Fruit fly (Drosophila melanogaster) whole organism, prepupa: ENCODE data around the gene CG15880.

Source experiments
- CG11902 ChIP-seq: fragments of 200-800 bp; sonication (Bioruptor generic); optimal IDR thresholded peaks from 3 replicates; lab custom pipeline; 2016; ENCODE audit warnings: missing biosample characterization, missing genetic modification characterization
- CG8119 ChIP-seq: fragments of 200-800 bp; sonication (Bioruptor generic); IDR thresholded peaks from 3 replicates; pipeline ENCODE4 v1.3.6; 2022; ENCODE audit warnings: missing biosample characterization, missing genetic modification characterization
- CG8319 ChIP-seq: fragments of 200-800 bp; sonication (Bioruptor generic); optimal IDR thresholded peaks from 3 replicates; lab custom pipeline; 2016; ENCODE audit warnings: missing biosample characterization, missing genetic modification characterization
- CG8632 ChIP-seq: fragments of 200-800 bp; sonication (Bioruptor generic); optimal IDR thresholded peaks from 3 replicates; lab custom pipeline; 2016; ENCODE audit warnings: missing biosample characterization, missing genetic modification characterization
- Ets21C ChIP-seq: fragments of 200-800 bp; sonication (Bioruptor generic); optimal IDR thresholded peaks from 3 replicates; lab custom pipeline; 2016; ENCODE audit warnings: missing biosample characterization, missing genetic modification characterization
- cyc ChIP-seq: fragments of 200-800 bp; sonication (Bioruptor generic); optimal IDR thresholded peaks from 3 replicates; lab custom pipeline; 2016; ENCODE audit warnings: missing biosample characterization, missing genetic modification characterization
- lz ChIP-seq: fragments of 200-800 bp; sonication (Bioruptor generic); optimal IDR thresholded peaks from 3 replicates; lab custom pipeline; 2016; ENCODE audit warnings: missing biosample characterization, missing genetic modification characterization
- ss ChIP-seq, 2 experiments: fragments of 200-800 bp; sonication (Bioruptor generic); optimal IDR thresholded peaks; 2 replicates in 1 of 2; 3 replicates in 1 of 2; lab custom pipeline; 2017 to 2018; ENCODE audit warnings: mild to moderate bottlenecking in 2 of 2, missing biosample characterization in 2 of 2, missing genetic modification characterization in 2 of 2, moderate library complexity in 1 of 2
- topi ChIP-seq: fragments of 200-800 bp; sonication (Bioruptor generic); optimal IDR thresholded peaks from 3 replicates; lab custom pipeline; 2016; ENCODE audit warnings: missing biosample characterization, missing genetic modification characterization

dm6 chr2L:845341-846004 lies 27.7 kb upstream of the CG15880 start:
- peak; percentile 55 for TF ChIP-seq Ets21C (GFP tag; lab: Kevin White, UChicago)
- peak in 1 of 2 experiments; percentile 8 for TF ChIP-seq ss (GFP tag; optimal IDR thresholded peaks at IDR 0.05; lab: Kevin White, UChicago)
- peak; percentile 74 for TF ChIP-seq lz (GFP tag; lab: Kevin White, UChicago)
- TF ChIP-seq cyc (GFP tag; lab: Kevin White, UChicago), result peak; percentile 83
- peak; percentile 46 for TF ChIP-seq CG11902 (GFP tag; lab: Kevin White, UChicago)
- peak; percentile 40 for TF ChIP-seq CG8319
- TF ChIP-seq CG8632 (GFP tag; lab: Kevin White, UChicago), result peak; percentile 52
- TF ChIP-seq CG8119 (GFP tag; lab: Robert Waterston, UW), result peak; percentile 86
- peak; percentile 83 for TF ChIP-seq topi (GFP tag; lab: Kevin White, UChicago)
